Worm (Caenorhabditis elegans): ENCODE measurements around the gene srx-45.

Gene srx-45

ce11 chrIII:9324724-9325123 lies 18.2 kb upstream of the srx-45 start, which contains the start of gene C40H1.7:
Gene C40H1.7, plus strand, starts transcription at chrIII:9325024.
- TF ChIP-seq snpc-4 (tag; optimal IDR thresholded peaks at IDR 0.05) (no peak), daf-16 (GFP tag; optimal IDR thresholded peaks at IDR 0.05) (no peak), daf-16 (tag; optimal IDR thresholded peaks at IDR 0.05) (peak; percentile 4), dmd-6 (GFP tag; IDR thresholded peaks at IDR 0.05) (peak; percentile 39; the same call in 1 of the 2 replicates)

ce11 chrIII:9322010-9322409 lies 15.5 kb upstream of the srx-45 start, which contains the start of gene cpb-1:
Gene cpb-1, plus strand, starts transcription at chrIII:9322310.
- no peak for TF ChIP-seq nhr-41 (GFP tag; IDR thresholded peaks at IDR 0.05)
- peak in 1 of 2 experiments; percentile 20 for TF ChIP-seq unc-62 (GFP tag; optimal IDR thresholded peaks at IDR 0.05 in 1 of 2)
- TF ChIP-seq unc-62 (tag; optimal IDR thresholded peaks at IDR 0.05), result no peak

ce11 chrIII:9319641-9320040 lies 13.1 kb upstream of the srx-45 start, which contains the start of gene C40H1.9:
Gene C40H1.9, plus strand, starts transcription at chrIII:9319941.
- TF ChIP-seq hif-1 (tag; optimal IDR thresholded peaks at IDR 0.05), result no peak
- TF ChIP-seq ceh-82 (tag; optimal IDR thresholded peaks at IDR 0.05), result no peak
- peak; percentile 10 for TF ChIP-seq nhr-28 (tag; optimal IDR thresholded peaks at IDR 0.05)
- no peak for TF ChIP-seq hlh-30 (tag; optimal IDR thresholded peaks at IDR 0.05; ENCODE audit: insufficient read depth)
- no peak for TF ChIP-seq skn-1 (tag; optimal IDR thresholded peaks at IDR 0.05)
- TF ChIP-seq mxl-2 (GFP tag; conservative IDR thresholded peaks at IDR 0.05), result no peak
- no peak for TF ChIP-seq nhr-77 (tag; optimal IDR thresholded peaks at IDR 0.05)
- TF ChIP-seq snpc-4 (tag; optimal IDR thresholded peaks at IDR 0.05), result no peak
- no peak for TF ChIP-seq dpl-1 (GFP tag; optimal IDR thresholded peaks at IDR 0.05)
- no peak for TF ChIP-seq dmd-8 (GFP tag; IDR thresholded peaks at IDR 0.05)
- no peak for TF ChIP-seq hmg-1.1 (GFP tag; IDR thresholded peaks at IDR 0.05)
- TF ChIP-seq ceh-62 (tag; optimal IDR thresholded peaks at IDR 0.05), result no peak
- no peak for TF ChIP-seq daf-16 (GFP tag; optimal IDR thresholded peaks at IDR 0.05)
- peak; percentile 52 for TF ChIP-seq daf-16 (tag; optimal IDR thresholded peaks at IDR 0.05)
- TF ChIP-seq unc-39 (tag; optimal IDR thresholded peaks at IDR 0.05), result no peak
- TF ChIP-seq attf-4 (tag; optimal IDR thresholded peaks at IDR 0.05), result no peak
- TF ChIP-seq aha-1 (tag), result no peak

- TF ChIP-seq vab-7 (GFP tag; IDR thresholded peaks at IDR 0.05), result no peak
- no peak for TF ChIP-seq mes-2 (tag; optimal IDR thresholded peaks at IDR 0.05; ENCODE audit: poor library complexity, severe bottlenecking)
- TF ChIP-seq ZK337.2 (GFP tag; IDR thresholded peaks at IDR 0.05), result no peak
- TF ChIP-seq snpc-1.2 (GFP tag; IDR thresholded peaks at IDR 0.05), result no peak
- TF ChIP-seq dpl-1 (GFP tag; optimal IDR thresholded peaks at IDR 0.05), result no peak
- no peak for TF ChIP-seq T26A8.4 (GFP tag; IDR thresholded peaks at IDR 0.05)
- TF ChIP-seq duxl-1 (tag; optimal IDR thresholded peaks at IDR 0.05; ENCODE audit: poor library complexity), result no peak
- no peak for TF ChIP-seq daf-16 (GFP tag; optimal IDR thresholded peaks at IDR 0.05)
- TF ChIP-seq daf-16 (tag; optimal IDR thresholded peaks at IDR 0.05), result peak; percentile 79
- no peak for TF ChIP-seq mxl-3 (GFP tag; optimal IDR thresholded peaks at IDR 0.05)
- no peak for TF ChIP-seq saeg-2 (GFP tag; IDR thresholded peaks at IDR 0.05)
- peak; percentile 31 for TF ChIP-seq nhr-28 (tag; optimal IDR thresholded peaks at IDR 0.05)
- no peak for TF ChIP-seq ztf-11 (tag; optimal IDR thresholded peaks at IDR 0.05)
- TF ChIP-seq lsy-2 (tag; optimal IDR thresholded peaks at IDR 0.05), result no peak
- TF ChIP-seq Y75B8A.6 (GFP tag; IDR thresholded peaks at IDR 0.05), result no peak
- no peak for TF ChIP-seq egl-27 (tag; optimal IDR thresholded peaks at IDR 0.05)
- TF ChIP-seq dmd-8 (GFP tag; IDR thresholded peaks at IDR 0.05), result no peak
- TF ChIP-seq fos-1 (tag; optimal IDR thresholded peaks at IDR 0.05), result no peak
- no peak for TF ChIP-seq ceh-44 (GFP tag; IDR thresholded peaks at IDR 0.05)
- TF ChIP-seq ama-1 (optimal IDR thresholded peaks at IDR 0.05), result no peak
- no peak for TF ChIP-seq nhr-102 (tag; optimal IDR thresholded peaks at IDR 0.05)
- peak; percentile 81 for TF ChIP-seq dmd-6 (GFP tag; IDR thresholded peaks at IDR 0.05)
- no peak for TF ChIP-seq cey-2 (tag; optimal IDR thresholded peaks at IDR 0.05; ENCODE audit: borderline replicate concordance, insufficient read depth)
- no peak for TF ChIP-seq nhr-42 (GFP tag; IDR thresholded peaks at IDR 0.05)
- TF ChIP-seq php-3 (GFP tag; IDR thresholded peaks at IDR 0.05), result peak; percentile 51; the same call in 1 of the 2 replicates
- TF ChIP-seq dve-1 (tag; optimal IDR thresholded peaks at IDR 0.05; ENCODE audit: insufficient read depth), result peak; percentile 68
- TF ChIP-seq ztf-7 (tag; optimal IDR thresholded peaks at IDR 0.05), result no peak
- TF ChIP-seq pqm-1 (tag; optimal IDR thresholded peaks at IDR 0.05), result no peak
- TF ChIP-seq arid-1 (GFP tag; conservative IDR thresholded peaks at IDR 0.05), result no peak
- no peak for TF ChIP-seq tra-1 (GFP tag; IDR thresholded peaks at IDR 0.05)
- peak; percentile 65 for TF ChIP-seq hlh-11 (tag; optimal IDR thresholded peaks at IDR 0.05)
Measured at ce11 chrIII:9317601-9318000, 11.1 kb upstream of the srx-45 start.

Data from whole organism, L4 larva.